Fruit fly (Drosophila melanogaster) S2 (cell line): ENCODE results near the gene CG6785.

Experiments
- CG8478 ChIP-seq: fragments of >200 bp; optimal IDR thresholded peaks from 2 replicates; lab custom pipeline; 2018
- CTCF ChIP-seq, 2 experiments: fragments of >200 bp; optimal IDR thresholded peaks; 2 replicates each; lab custom pipeline; 2018

DNA sequence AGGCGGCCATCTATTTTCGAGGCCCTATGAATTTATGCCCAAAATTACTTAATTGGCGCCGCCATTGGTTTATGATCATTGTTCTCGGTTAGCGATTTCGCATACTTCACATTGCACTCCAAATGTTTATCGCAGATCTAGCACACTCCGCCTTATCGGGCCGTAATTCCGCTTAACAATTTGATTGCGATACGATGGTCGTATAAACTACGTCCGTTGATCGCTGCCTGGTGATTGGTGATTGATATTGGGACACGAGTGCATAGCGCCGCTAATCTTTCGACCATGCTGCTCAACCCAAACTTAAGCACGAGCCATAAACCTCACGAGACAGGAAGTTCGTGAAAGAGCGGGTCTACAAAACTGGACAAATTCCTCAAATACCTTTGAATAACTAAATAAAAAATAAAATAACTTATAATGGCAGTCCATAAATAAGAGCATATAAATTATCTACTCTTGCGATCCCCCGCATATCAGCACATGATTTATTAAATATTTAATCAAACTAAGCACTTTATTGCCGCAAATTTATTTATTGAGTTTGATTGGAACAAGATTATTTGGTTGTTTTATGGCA lies 14.4 kb downstream of the CG6785 start:
- no peak for TF ChIP-seq CTCF (optimal IDR thresholded peaks at IDR 0.05; lab: Kevin White, UChicago)
- no peak for TF ChIP-seq CG8478
